Fruit fly (Drosophila melanogaster): ENCODE measurements around the gene CG11555.

The CG11555 gene

dm6 chr2L:286421-286820 lies 12.8 kb downstream of the CG11555 start (continued):
- no peak for TF ChIP-seq sima (GFP tag; optimal IDR thresholded peaks at IDR 0.05)
- no peak for TF ChIP-seq CG5180 (GFP tag; optimal IDR thresholded peaks at IDR 0.05)
- no peak for TF ChIP-seq CG8478 (optimal IDR thresholded peaks at IDR 0.05)
- TF ChIP-seq gro (GFP tag; optimal IDR thresholded peaks at IDR 0.05), result peak; percentile 78
- TF ChIP-seq CG8281 (tag; optimal IDR thresholded peaks at IDR 0.05), result no peak
- no peak for TF ChIP-seq zen (tag; optimal IDR thresholded peaks at IDR 0.05)
- peak; percentile 43; the same call in 1 of the 3 replicates for TF ChIP-seq CG11093 (GFP tag; IDR thresholded peaks at IDR 0.05)
- TF ChIP-seq chif (GFP tag; optimal IDR thresholded peaks at IDR 0.05), result peak; percentile 41 to 56
- TF ChIP-seq bcd (GFP tag; optimal IDR thresholded peaks at IDR 0.05), result peak; percentile 56
- TF ChIP-seq Oaz (GFP tag; IDR thresholded peaks at IDR 0.05), result no peak
- TF ChIP-seq PHDP (tag; optimal IDR thresholded peaks at IDR 0.05), result peak; percentile 69
- TF ChIP-seq scrt (GFP tag; optimal IDR thresholded peaks at IDR 0.05), result peak; percentile 59
- peak; percentile 84 for TF ChIP-seq vvl (GFP tag; IDR thresholded peaks at IDR 0.05)
- TF ChIP-seq Neu2 (GFP tag; optimal IDR thresholded peaks at IDR 0.05; ENCODE audit: borderline replicate concordance), result no peak
- TF ChIP-seq Nf-YA (GFP tag; IDR thresholded peaks at IDR 0.05), result no peak
- TF ChIP-seq CG34376 (GFP tag; optimal IDR thresholded peaks at IDR 0.05), result peak; percentile 69
- no peak for TF ChIP-seq knrl (GFP tag; IDR thresholded peaks at IDR 0.05; ENCODE audit: partially characterized antibody)
- TF ChIP-seq CG34422 (GFP tag; IDR thresholded peaks at IDR 0.05), result peak; percentile 65
- TF ChIP-seq CG3163 (GFP tag; optimal IDR thresholded peaks at IDR 0.05), result peak; percentile 31
- TF ChIP-seq amos (GFP tag; IDR thresholded peaks at IDR 0.05; ENCODE audit: partially characterized antibody), result no peak
- peak; percentile 63 for TF ChIP-seq ems (GFP tag; optimal IDR thresholded peaks at IDR 0.05)
- no peak for TF ChIP-seq CG4404 (GFP tag; IDR thresholded peaks at IDR 0.05)
- TF ChIP-seq Spps (tag; optimal IDR thresholded peaks at IDR 0.05), result no peak
- peak; percentile 75 for TF ChIP-seq Taf1 (GFP tag; IDR thresholded peaks at IDR 0.05)
- TF ChIP-seq Gsc (GFP tag; IDR thresholded peaks at IDR 0.05), result no peak
- no peak for TF ChIP-seq CG1832 (GFP tag; optimal IDR thresholded peaks at IDR 0.05)
- TF ChIP-seq CG8359 (GFP tag; optimal IDR thresholded peaks at IDR 0.05; ENCODE audit: borderline replicate concordance), result no peak
- peak; percentile 37 for TF ChIP-seq CG6254 (GFP tag; optimal IDR thresholded peaks at IDR 0.05)
- TF ChIP-seq CG11696 (GFP tag; IDR thresholded peaks at IDR 0.05), result no peak
- TF ChIP-seq CG12391 (tag; optimal IDR thresholded peaks at IDR 0.05), result peak; percentile 65
- peak; percentile 37 for TF ChIP-seq CG17568 (GFP tag; optimal IDR thresholded peaks at IDR 0.05)
- TF ChIP-seq CG10979 (tag; optimal IDR thresholded peaks at IDR 0.05), result peak; percentile 7
- no peak for TF ChIP-seq zf30C (GFP tag; optimal IDR thresholded peaks at IDR 0.05)
- peak; percentile 44 for TF ChIP-seq nau (GFP tag; optimal IDR thresholded peaks at IDR 0.05)
- TF ChIP-seq CG17186 (GFP tag; optimal IDR thresholded peaks at IDR 0.05), result no peak
- TF ChIP-seq Poxn (GFP tag; IDR thresholded peaks at IDR 0.05), result peak; percentile 4; the same call in 1 of the 2 replicates
- TF ChIP-seq Opbp (GFP tag; IDR thresholded peaks at IDR 0.05; ENCODE audit: partially characterized antibody), result no peak
- TF ChIP-seq fd96Cb (tag; optimal IDR thresholded peaks at IDR 0.05), result peak; percentile 12
- no peak for TF ChIP-seq unc-4 (GFP tag; IDR thresholded peaks at IDR 0.05; ENCODE audit: partially characterized antibody)
- TF ChIP-seq CG31441 (GFP tag; IDR thresholded peaks at IDR 0.05), result no peak; the same call in 1 of the 2 replicates
- no peak for TF ChIP-seq Doc3 (GFP tag; IDR thresholded peaks at IDR 0.05; ENCODE audit: partially characterized antibody)
- TF ChIP-seq CG10654 (GFP tag; optimal IDR thresholded peaks at IDR 0.05), result peak; percentile 26
- TF ChIP-seq CG17385 (GFP tag; optimal IDR thresholded peaks at IDR 0.05), result peak; percentile 70
- TF ChIP-seq lov (optimal IDR thresholded peaks at IDR 0.05), result no peak
- no peak for TF ChIP-seq lov (GFP tag; IDR thresholded peaks at IDR 0.05)
- TF ChIP-seq pan (optimal IDR thresholded peaks at IDR 0.05), result no peak
- peak in 1 of 2 experiments; percentile 80 for TF ChIP-seq pan (GFP tag; optimal IDR thresholded peaks at IDR 0.05 in 1 of 2, IDR thresholded peaks at IDR 0.05 in 1 of 2)
- peak; percentile 70 for TF ChIP-seq onecut (GFP tag; IDR thresholded peaks at IDR 0.05)
- no peak for TF ChIP-seq stwl (tag; optimal IDR thresholded peaks at IDR 0.05)
- TF ChIP-seq Rfx (GFP tag; IDR thresholded peaks at IDR 0.05), result peak; percentile 88
- no peak for TF ChIP-seq CG2116 (GFP tag; optimal IDR thresholded peaks at IDR 0.05)
